Worm (Caenorhabditis elegans) whole organism, L1 larva: ENCODE measurements around the gene daf-14.
A peak's percentile ranks its signal among the peaks of the same experiment; 100 is the strongest.

Source experiments
- F16B12.6 ChIP-seq: fragments of 150-350 bp; optimal IDR thresholded peaks from 2 replicates; lab custom pipeline; 2014; ENCODE audit warnings: missing biosample characterization, missing genetic modification characterization
- Y116A8C.19 ChIP-seq: sonication (generic microtip); optimal IDR thresholded peaks from 2 replicates; lab custom pipeline; 2016; ENCODE audit warnings: missing compliant biosample characterization, missing genetic modification characterization, borderline replicate concordance
- aha-1 ChIP-seq: fragments of 150-350 bp; optimal IDR thresholded peaks from 2 replicates; lab custom pipeline; 2014; ENCODE audit warnings: missing biosample characterization, missing genetic modification characterization
- aly-2 ChIP-seq: fragments of 150-350 bp; optimal IDR thresholded peaks from 2 replicates; lab custom pipeline; 2014; ENCODE audit warnings: missing biosample characterization, missing genetic modification characterization
- blmp-1 ChIP-seq: fragments of 150-350 bp; optimal IDR thresholded peaks from 2 replicates; lab custom pipeline; 2014; ENCODE audit warnings: missing biosample characterization, missing genetic modification characterization
- ceh-63 ChIP-seq: fragments of 200-800 bp; sonication (Bioruptor generic); optimal IDR thresholded peaks from 2 replicates; lab custom pipeline; 2018; ENCODE audit warnings: mild to moderate bottlenecking, missing genetic modification characterization, missing compliant biosample characterization
- ceh-8 ChIP-seq: fragments of 200-800 bp; sonication (Bioruptor generic); optimal IDR thresholded peaks from 2 replicates; lab custom pipeline; 2018; ENCODE audit warnings: mild to moderate bottlenecking, missing genetic modification characterization, moderate library complexity, missing compliant biosample characterization
- ceh-82 ChIP-seq, 3 experiments: fragments of 150-350 bp in 1 of 3; sonication (generic microtip) in 2 of 3; optimal IDR thresholded peaks; 2 replicates each; lab custom pipeline; 2014 to 2017; ENCODE audit warnings: missing biosample characterization in 3 of 3, missing genetic modification characterization in 3 of 3
- ceh-90 ChIP-seq: sonication (generic microtip); optimal IDR thresholded peaks from 2 replicates; lab custom pipeline; 2016; ENCODE audit warnings: missing genetic modification characterization, missing compliant biosample characterization
- ces-1 ChIP-seq: fragments of 150-350 bp; optimal IDR thresholded peaks from 2 replicates; lab custom pipeline; 2014; ENCODE audit warnings: missing biosample characterization, missing genetic modification reagents, missing genetic modification characterization
- dsc-1 ChIP-seq: sonication (generic microtip); optimal IDR thresholded peaks from 2 replicates; lab custom pipeline; 2016; ENCODE audit warnings: mild to moderate bottlenecking, missing genetic modification characterization, missing compliant biosample characterization
- egl-27 ChIP-seq, 2 experiments: fragments of 150-350 bp in 1 of 2; sonication (generic microtip); optimal IDR thresholded peaks; 3 replicates each; lab custom pipeline; 2017 to 2018; ENCODE audit warnings: missing biosample characterization in 2 of 2, missing genetic modification characterization in 2 of 2, missing genetic modification reagents in 2 of 2
- elt-2 ChIP-seq: sonication (generic microtip); optimal IDR thresholded peaks from 2 replicates; lab custom pipeline; 2016; ENCODE audit warnings: missing genetic modification characterization, mild to moderate bottlenecking, inconsistent platforms, missing compliant biosample characterization, missing genetic modification reagents
- elt-3 ChIP-seq, 6 experiments: fragments of 150-350 bp in 1 of 6; sonication (generic microtip); optimal IDR thresholded peaks; 2 replicates each; lab custom pipeline; 2017 to 2018; ENCODE audit warnings: missing biosample characterization in 6 of 6, missing genetic modification characterization in 6 of 6, inconsistent platforms in 1 of 6
- fkh-10 ChIP-seq: sonication (generic microtip); optimal IDR thresholded peaks from 2 replicates; lab custom pipeline; 2017; ENCODE audit warnings: missing biosample characterization, missing genetic modification reagents, missing genetic modification characterization
- fkh-4 ChIP-seq: sonication (generic microtip); optimal IDR thresholded peaks from 2 replicates; lab custom pipeline; 2016; ENCODE audit warnings: missing compliant biosample characterization, missing genetic modification characterization, borderline replicate concordance
- grh-1 ChIP-seq: fragments of 200-800 bp; sonication (Bioruptor generic); IDR thresholded peaks from 2 replicates; pipeline ENCODE4 v1.3.6; 2022; ENCODE audit warnings: missing genetic modification reagents, missing genetic modification characterization, missing compliant biosample characterization
- hlh-4 ChIP-seq: sonication (generic microtip); optimal IDR thresholded peaks from 2 replicates; lab custom pipeline; 2016; ENCODE audit warnings: mild to moderate bottlenecking, missing genetic modification characterization, missing compliant biosample characterization
- hpl-2 ChIP-seq: fragments of 150-350 bp; optimal IDR thresholded peaks from 2 replicates; lab custom pipeline; 2014; ENCODE audit warnings: missing biosample characterization, missing genetic modification reagents, missing genetic modification characterization
- isw-1 ChIP-seq: fragments of 200-800 bp; sonication (Bioruptor generic); IDR thresholded peaks from 2 replicates; pipeline ENCODE4 v1.3.6; 2022; ENCODE audit warnings: missing genetic modification characterization, missing compliant biosample characterization
- jun-1 ChIP-seq: fragments of 150-350 bp; optimal IDR thresholded peaks from 2 replicates; lab custom pipeline; 2014; ENCODE audit warnings: missing biosample characterization, missing genetic modification reagents, missing genetic modification characterization
- lin-13 ChIP-seq: fragments of 150-350 bp; optimal IDR thresholded peaks from 2 replicates; lab custom pipeline; 2014; ENCODE audit warnings: missing biosample characterization, missing genetic modification reagents, missing genetic modification characterization
- lin-14 ChIP-seq: fragments of 200-800 bp; sonication (Bioruptor generic); optimal IDR thresholded peaks from 2 replicates; lab custom pipeline; 2018; ENCODE audit warnings: mild to moderate bottlenecking, missing genetic modification characterization, moderate library complexity, missing compliant biosample characterization
- lin-15B ChIP-seq: fragments of 150-350 bp; sonication (generic microtip); optimal IDR thresholded peaks from 3 replicates; lab custom pipeline; 2014; ENCODE audit warnings: missing biosample characterization, missing genetic modification characterization
- mdl-1 ChIP-seq, 2 experiments: fragments of 150-350 bp; optimal IDR thresholded peaks; 2 replicates each; lab custom pipeline; 2014 to 2017; ENCODE audit warnings: missing biosample characterization in 2 of 2, missing genetic modification characterization in 2 of 2, inconsistent platforms in 1 of 2
- mef-2 ChIP-seq: fragments of 150-350 bp; optimal IDR thresholded peaks from 2 replicates; lab custom pipeline; 2014; ENCODE audit warnings: missing biosample characterization, missing genetic modification characterization
- mep-1 ChIP-seq: fragments of 150-350 bp; optimal IDR thresholded peaks from 2 replicates; lab custom pipeline; 2014; ENCODE audit warnings: missing biosample characterization, missing genetic modification characterization
- nhr-19 ChIP-seq: fragments of 200-800 bp; sonication (Bioruptor generic); conservative IDR thresholded peaks from 2 replicates; pipeline ENCODE4 v1.3.6; 2022; ENCODE audit warnings: missing genetic modification characterization, missing compliant biosample characterization
- nhr-20 ChIP-seq: sonication (generic microtip); optimal IDR thresholded peaks from 2 replicates; lab custom pipeline; 2016; ENCODE audit warnings: mild to moderate bottlenecking, missing genetic modification characterization, missing compliant biosample characterization
- nhr-237 ChIP-seq: fragments of 150-350 bp; optimal IDR thresholded peaks from 2 replicates; lab custom pipeline; 2014; ENCODE audit warnings: missing biosample characterization, missing genetic modification characterization
- nhr-47 ChIP-seq: sonication (generic microtip); optimal IDR thresholded peaks from 2 replicates; lab custom pipeline; 2016; ENCODE audit warnings: mild to moderate bottlenecking, missing genetic modification characterization, moderate library complexity, missing compliant biosample characterization
- nhr-71 ChIP-seq: sonication (generic microtip); optimal IDR thresholded peaks from 2 replicates; lab custom pipeline; 2016; ENCODE audit warnings: mild to moderate bottlenecking, missing genetic modification characterization, moderate library complexity, missing compliant biosample characterization
- nhr-76 ChIP-seq: sonication (generic microtip); optimal IDR thresholded peaks from 2 replicates; lab custom pipeline; 2017; ENCODE audit warnings: missing biosample characterization, missing genetic modification characterization
- nhr-77 ChIP-seq: fragments of 150-350 bp; optimal IDR thresholded peaks from 2 replicates; lab custom pipeline; 2014; ENCODE audit warnings: missing biosample characterization, missing genetic modification characterization
- nhr-85 ChIP-seq: sonication (generic microtip); peaks from one replicate; lab custom pipeline; 2016; ENCODE audit warnings: missing genetic modification characterization, inconsistent platforms, missing compliant biosample characterization
- nhr-90 ChIP-seq: sonication (generic microtip); optimal IDR thresholded peaks from 2 replicates; lab custom pipeline; 2016; ENCODE audit warnings: mild to moderate bottlenecking, missing genetic modification characterization, missing compliant biosample characterization; ENCODE audit not compliant: poor library complexity
- pax-3 ChIP-seq: fragments of 200-800 bp; sonication (Bioruptor generic); optimal IDR thresholded peaks from 2 replicates; lab custom pipeline; 2018; ENCODE audit warnings: mild to moderate bottlenecking, missing genetic modification characterization, moderate library complexity, missing compliant biosample characterization
- pqm-1 ChIP-seq: sonication (generic microtip); optimal IDR thresholded peaks from 3 replicates; lab custom pipeline; 2017; ENCODE audit warnings: missing biosample characterization, missing genetic modification characterization
- snpc-4 ChIP-seq: fragments of 150-350 bp; optimal IDR thresholded peaks from 2 replicates; lab custom pipeline; 2014; ENCODE audit warnings: missing biosample characterization, missing genetic modification characterization
- snu-23 ChIP-seq: sonication (generic microtip); optimal IDR thresholded peaks from 2 replicates; lab custom pipeline; 2016; ENCODE audit warnings: missing genetic modification characterization, missing compliant biosample characterization
- tlp-1 ChIP-seq: fragments of 150-350 bp; optimal IDR thresholded peaks from 2 replicates; lab custom pipeline; 2014; ENCODE audit warnings: missing biosample characterization, missing genetic modification characterization
- unc-130 ChIP-seq: fragments of 150-350 bp; optimal IDR thresholded peaks from 2 replicates; lab custom pipeline; 2017; ENCODE audit warnings: missing biosample characterization, missing genetic modification characterization, inconsistent platforms
- unc-62 ChIP-seq: fragments of 150-350 bp; optimal IDR thresholded peaks from 2 replicates; lab custom pipeline; 2014; ENCODE audit warnings: missing biosample characterization, missing genetic modification reagents, missing genetic modification characterization
- xbp-1 ChIP-seq: sonication (generic microtip); optimal IDR thresholded peaks from 2 replicates; lab custom pipeline; 2016; ENCODE audit warnings: missing genetic modification characterization, missing compliant biosample characterization
- zag-1 ChIP-seq: fragments of 150-350 bp; optimal IDR thresholded peaks from 2 replicates; lab custom pipeline; 2014; ENCODE audit warnings: missing biosample characterization, missing genetic modification characterization
- zip-4 ChIP-seq: fragments of 200-800 bp; sonication (Bioruptor generic); optimal IDR thresholded peaks from 2 replicates; lab custom pipeline; 2018; ENCODE audit warnings: mild to moderate bottlenecking, missing genetic modification characterization, moderate library complexity, missing compliant biosample characterization
- ztf-4 ChIP-seq: fragments of 150-350 bp; optimal IDR thresholded peaks from 2 replicates; lab custom pipeline; 2014; ENCODE audit warnings: missing biosample characterization, missing genetic modification characterization

Gene daf-14

ce11 chrIV:10251261-10251660, 834 bp downstream of the daf-14 start:
- TF ChIP-seq zip-4 (GFP tag; lab: Kevin White, UChicago) (no peak), elt-3 (tag; optimal IDR thresholded peaks at IDR 0.05; lab: Kevin White, UChicago) (peak in 2 of 6 experiments; percentile 76 to 78), mep-1 (no peak), nhr-19 (GFP tag; lab: Robert Waterston, UW) (no peak), aha-1 (tag; lab: Kevin White, UChicago) (no peak), nhr-71 (tag; lab: Kevin White, UChicago) (peak; percentile 85), lin-15B (tag; lab: Kevin White, UChicago) (no peak), tlp-1 (tag; lab: Kevin White, UChicago) (no peak), pqm-1 (no peak), hpl-2 (GFP tag; lab: Kevin White, UChicago) (no peak), lin-14 (GFP tag; lab: Kevin White, UChicago) (peak; percentile 65), pax-3 (tag; lab: Kevin White, UChicago) (no peak), snu-23 (GFP tag; lab: Kevin White, UChicago) (no peak), nhr-85 (peak; percentile 50)

ce11 chrIV:10251764-10252163, 1.3 kb downstream of the daf-14 start:
- TF ChIP-seq elt-3 (tag; optimal IDR thresholded peaks at IDR 0.05; lab: Kevin White, UChicago) (no peak), F16B12.6 (tag; lab: Kevin White, UChicago) (no peak), nhr-20 (no peak), ztf-4 (tag; lab: Kevin White, UChicago) (no peak), elt-2 (tag; lab: Kevin White, UChicago) (no peak), nhr-19 (GFP tag; lab: Robert Waterston, UW) (no peak), xbp-1 (tag; lab: Kevin White, UChicago) (no peak), aly-2 (tag; lab: Kevin White, UChicago) (no peak), snpc-4 (no peak), unc-130 (tag; lab: Kevin White, UChicago) (no peak), Y116A8C.19 (tag; lab: Kevin White, UChicago) (no peak)

DNA sequence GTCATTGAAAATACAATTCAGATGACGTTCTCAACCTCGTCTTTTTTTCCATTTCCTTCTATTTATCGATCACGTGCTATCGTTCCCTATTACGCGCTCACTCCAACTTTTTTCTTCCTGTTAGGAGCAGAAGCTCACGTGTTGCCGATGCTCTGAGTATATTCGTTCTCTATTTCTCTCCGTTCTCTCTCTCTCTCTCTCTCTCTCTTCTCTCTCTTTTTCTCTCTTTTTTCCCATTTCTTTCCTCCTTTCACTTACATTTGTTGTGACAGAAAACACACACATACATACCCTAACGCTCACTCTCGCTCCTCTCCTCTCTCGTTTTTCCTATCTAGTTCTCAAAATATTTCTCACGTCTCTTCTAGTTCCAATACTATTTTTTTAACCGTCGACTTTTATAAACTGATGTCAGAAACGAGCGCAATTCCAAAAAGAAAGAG, 1.9 kb downstream of the daf-14 start:
- TF ChIP-seq zag-1 (tag; lab: Kevin White, UChicago) (peak; percentile 67), ceh-63 (GFP tag; lab: Kevin White, UChicago) (no peak), fkh-10 (GFP tag; lab: Kevin White, UChicago) (peak; percentile 93), jun-1 (peak; percentile 84), ces-1 (GFP tag; lab: Kevin White, UChicago) (no peak), nhr-47 (tag; lab: Kevin White, UChicago) (peak; percentile 96), nhr-76 (tag; lab: Kevin White, UChicago) (no peak), elt-3 (tag; optimal IDR thresholded peaks at IDR 0.05; lab: Kevin White, UChicago) (peak in 1 of 6 experiments; percentile 60), egl-27 (tag; optimal IDR thresholded peaks at IDR 0.05; lab: Kevin White, UChicago) (peak; percentile 36 to 65), lin-14 (GFP tag; lab: Kevin White, UChicago) (peak; percentile 100), hlh-4 (tag; lab: Kevin White, UChicago) (no peak), lin-15B (tag; lab: Kevin White, UChicago) (no peak), unc-62 (GFP tag; lab: Kevin White, UChicago) (no peak), lin-13 (GFP tag; lab: Kevin White, UChicago) (peak; percentile 87), mep-1 (peak; percentile 81), fkh-4 (peak; percentile 51), grh-1 (GFP tag; lab: Robert Waterston, UW) (peak; percentile 46; the same call in 1 of the 2 replicates), ceh-8 (GFP tag; lab: Kevin White, UChicago) (peak; percentile 94), aha-1 (tag; lab: Kevin White, UChicago) (no peak), snpc-4 (peak; percentile 32), isw-1 (peak; percentile 83), dsc-1 (tag; lab: Kevin White, UChicago) (peak; percentile 97), pax-3 (tag; lab: Kevin White, UChicago) (peak; percentile 87), nhr-90 (tag; lab: Kevin White, UChicago) (peak; percentile 80), zip-4 (GFP tag; lab: Kevin White, UChicago) (peak; percentile 55), nhr-20 (peak; percentile 96), ceh-90 (tag; lab: Kevin White, UChicago) (no peak), ceh-82 (tag; optimal IDR thresholded peaks at IDR 0.05; lab: Kevin White, UChicago) (peak; percentile 28 to 73 (median 42)), nhr-237 (tag; lab: Kevin White, UChicago) (peak; percentile 78), nhr-77 (tag; lab: Kevin White, UChicago) (peak; percentile 82), mef-2 (tag; lab: Kevin White, UChicago) (peak; percentile 70), blmp-1 (tag; lab: Kevin White, UChicago) (peak; percentile 96), nhr-19 (GFP tag; lab: Robert Waterston, UW) (peak; percentile 91), mdl-1 (tag; optimal IDR thresholded peaks at IDR 0.05; lab: Kevin White, UChicago) (peak; percentile 82 to 92)
